Fruit fly (Drosophila melanogaster) whole organism, prepupa: ENCODE data around the gene MTF-1.

Experiments
- CG11762 ChIP-seq: fragments of 200-800 bp; sonication (Bioruptor generic); optimal IDR thresholded peaks from 3 replicates; lab custom pipeline; 2016; ENCODE audit warnings: missing biosample characterization, missing genetic modification characterization; ENCODE audit not compliant: insufficient read depth
- CG15336 ChIP-seq: fragments of 200-800 bp; sonication (Bioruptor generic); IDR thresholded peaks from 2 replicates; pipeline ENCODE4 v1.3.6; 2022; ENCODE audit warnings: missing biosample characterization, missing genetic modification characterization
- CG1621 ChIP-seq: fragments of 200-800 bp; sonication (Bioruptor generic); optimal IDR thresholded peaks from 3 replicates; lab custom pipeline; 2018; ENCODE audit warnings: missing biosample characterization, mild to moderate bottlenecking, missing genetic modification characterization
- CG16779 ChIP-seq: fragments of 200-800 bp; sonication (Bioruptor generic); optimal IDR thresholded peaks from 3 replicates; lab custom pipeline; 2017; ENCODE audit warnings: missing biosample characterization, mild to moderate bottlenecking, missing genetic modification characterization
- CG31627 ChIP-seq: fragments of 200-800 bp; sonication (Bioruptor generic); optimal IDR thresholded peaks from 3 replicates; lab custom pipeline; 2016; ENCODE audit warnings: missing biosample characterization, missing genetic modification characterization
- CG32006 ChIP-seq: fragments of 200-800 bp; sonication (Bioruptor generic); optimal IDR thresholded peaks from 3 replicates; lab custom pipeline; 2017; ENCODE audit warnings: missing biosample characterization, mild to moderate bottlenecking, missing genetic modification characterization
- CG3919 ChIP-seq: fragments of 200-800 bp; sonication (Bioruptor generic); optimal IDR thresholded peaks from 3 replicates; lab custom pipeline; 2016; ENCODE audit warnings: missing biosample characterization, missing genetic modification characterization
- CG6163 ChIP-seq: fragments of 200-800 bp; sonication (Bioruptor generic); IDR thresholded peaks from 3 replicates; pipeline ENCODE4 v1.3.6; 2022; ENCODE audit warnings: missing biosample characterization, missing genetic modification characterization
- CG9139 ChIP-seq: fragments of 200-800 bp; sonication (Bioruptor generic); optimal IDR thresholded peaks from 3 replicates; lab custom pipeline; 2017; ENCODE audit warnings: missing biosample characterization, mild to moderate bottlenecking, missing genetic modification characterization
- Eip75B ChIP-seq: fragments of 200-800 bp; sonication (Bioruptor generic); optimal IDR thresholded peaks from 3 replicates; lab custom pipeline; 2016; ENCODE audit warnings: missing biosample characterization, missing genetic modification characterization
- Eip93F ChIP-seq: fragments of 200-800 bp; sonication (Bioruptor generic); optimal IDR thresholded peaks from 2 replicates; lab custom pipeline; 2016; ENCODE audit warnings: missing biosample characterization, mild to moderate bottlenecking, missing genetic modification characterization
- Hr4 ChIP-seq: fragments of 200-800 bp; sonication (Bioruptor generic); optimal IDR thresholded peaks from 3 replicates; lab custom pipeline; 2016; ENCODE audit warnings: missing biosample characterization, missing genetic modification characterization
- Met ChIP-seq: fragments of 200-800 bp; sonication (Bioruptor generic); optimal IDR thresholded peaks from 3 replicates; lab custom pipeline; 2016; ENCODE audit warnings: missing biosample characterization, missing genetic modification characterization
- Sox102F ChIP-seq: fragments of 200-800 bp; sonication (Bioruptor generic); optimal IDR thresholded peaks from 2 replicates; lab custom pipeline; 2016; ENCODE audit warnings: missing biosample characterization, mild to moderate bottlenecking, missing genetic modification characterization
- Sox14 ChIP-seq: fragments of 200-800 bp; sonication (Bioruptor generic); optimal IDR thresholded peaks from 3 replicates; lab custom pipeline; 2016; ENCODE audit warnings: missing biosample characterization, missing genetic modification characterization
- acj6 ChIP-seq: fragments of 200-800 bp; sonication (Bioruptor generic); optimal IDR thresholded peaks from 3 replicates; lab custom pipeline; 2016; ENCODE audit warnings: missing biosample characterization, missing genetic modification characterization
- dac ChIP-seq: fragments of 200-800 bp; sonication (Bioruptor generic); optimal IDR thresholded peaks from 2 replicates; lab custom pipeline; 2017; ENCODE audit warnings: missing biosample characterization, mild to moderate bottlenecking, missing genetic modification characterization
- dsx ChIP-seq: fragments of 200-800 bp; optimal IDR thresholded peaks from 3 replicates; lab custom pipeline; 2019; ENCODE audit warnings: missing biosample characterization, mild to moderate bottlenecking, missing genetic modification characterization, moderate library complexity; ENCODE audit not compliant: poor library complexity, severe bottlenecking
- esn ChIP-seq: fragments of 200-800 bp; sonication (Bioruptor generic); optimal IDR thresholded peaks from 2 replicates; lab custom pipeline; 2016; ENCODE audit warnings: missing biosample characterization, mild to moderate bottlenecking, missing genetic modification characterization, moderate library complexity
- fkh ChIP-seq: fragments of 200-800 bp; sonication (Bioruptor generic); optimal IDR thresholded peaks from 3 replicates; lab custom pipeline; 2017; ENCODE audit warnings: missing biosample characterization, mild to moderate bottlenecking, missing genetic modification characterization, moderate library complexity
- net ChIP-seq: fragments of 200-800 bp; sonication (Bioruptor generic); optimal IDR thresholded peaks from 3 replicates; lab custom pipeline; 2016; ENCODE audit warnings: missing biosample characterization, missing genetic modification characterization
- spab ChIP-seq: fragments of 200-800 bp; sonication (Bioruptor generic); optimal IDR thresholded peaks from 2 replicates; lab custom pipeline; 2017; ENCODE audit warnings: missing biosample characterization, mild to moderate bottlenecking, missing genetic modification characterization, missing genetic modification reagents
- ss ChIP-seq, 2 experiments: fragments of 200-800 bp; sonication (Bioruptor generic); optimal IDR thresholded peaks; 2 replicates in 1 of 2; 3 replicates in 1 of 2; lab custom pipeline; 2017 to 2018; ENCODE audit warnings: mild to moderate bottlenecking in 2 of 2, missing biosample characterization in 2 of 2, missing genetic modification characterization in 2 of 2, moderate library complexity in 1 of 2
- svp ChIP-seq: fragments of 200-800 bp; sonication (Bioruptor generic); peaks from one replicate; lab custom pipeline; 2016; ENCODE audit warnings: missing biosample characterization, missing genetic modification characterization
- vri ChIP-seq: fragments of 200-800 bp; sonication (Bioruptor generic); optimal IDR thresholded peaks from 3 replicates; lab custom pipeline; 2016; ENCODE audit warnings: missing biosample characterization, mild to moderate bottlenecking, missing genetic modification characterization

Gene MTF-1

dm6 chr3L:9399013-9399750, 30.9 kb upstream of the MTF-1 start, which contains the start of gene CG4080 (continued):
- TF ChIP-seq dsx = peak; percentile 48
- peak; percentile 82 for TF ChIP-seq fkh (GFP tag; lab: Kevin White, UChicago)
- no peak for TF ChIP-seq CG32006 (GFP tag; lab: Kevin White, UChicago)
- peak in 1 of 2 experiments; percentile 10 for TF ChIP-seq ss (GFP tag; optimal IDR thresholded peaks at IDR 0.05; lab: Kevin White, UChicago)
- peak; percentile 61 for TF ChIP-seq esn (GFP tag; lab: Kevin White, UChicago)
- no peak for TF ChIP-seq CG31627 (GFP tag; lab: Kevin White, UChicago)
- peak; percentile 64 for TF ChIP-seq Met (GFP tag; lab: Kevin White, UChicago)
- peak; percentile 7 for TF ChIP-seq Eip75B (GFP tag; lab: Kevin White, UChicago)
- TF ChIP-seq svp (GFP tag; lab: Kevin White, UChicago) = peak; percentile 59
- TF ChIP-seq Eip93F (GFP tag; lab: Kevin White, UChicago) = peak; percentile 61
- no peak for TF ChIP-seq dac (GFP tag; lab: Kevin White, UChicago)
- TF ChIP-seq CG16779 (tag; lab: Kevin White, UChicago) = peak; percentile 43
- TF ChIP-seq CG9139 (GFP tag; lab: Kevin White, UChicago) = no peak
- TF ChIP-seq acj6 (GFP tag; lab: Kevin White, UChicago) = peak; percentile 8
- no peak for TF ChIP-seq CG11762 (GFP tag; lab: Kevin White, UChicago)
- peak; percentile 40 for TF ChIP-seq vri (GFP tag; lab: Kevin White, UChicago)
- TF ChIP-seq, all 60 proteins: peak for 21

- TF ChIP-seq Hr4 = no peak
- peak; percentile 55 for TF ChIP-seq CG1621 (tag; lab: Kevin White, UChicago)
- TF ChIP-seq Sox14 (GFP tag; lab: Kevin White, UChicago) = peak; percentile 13
Observed at dm6 chr3L:9399855-9400254, 30.3 kb upstream of the MTF-1 start.

DNA sequence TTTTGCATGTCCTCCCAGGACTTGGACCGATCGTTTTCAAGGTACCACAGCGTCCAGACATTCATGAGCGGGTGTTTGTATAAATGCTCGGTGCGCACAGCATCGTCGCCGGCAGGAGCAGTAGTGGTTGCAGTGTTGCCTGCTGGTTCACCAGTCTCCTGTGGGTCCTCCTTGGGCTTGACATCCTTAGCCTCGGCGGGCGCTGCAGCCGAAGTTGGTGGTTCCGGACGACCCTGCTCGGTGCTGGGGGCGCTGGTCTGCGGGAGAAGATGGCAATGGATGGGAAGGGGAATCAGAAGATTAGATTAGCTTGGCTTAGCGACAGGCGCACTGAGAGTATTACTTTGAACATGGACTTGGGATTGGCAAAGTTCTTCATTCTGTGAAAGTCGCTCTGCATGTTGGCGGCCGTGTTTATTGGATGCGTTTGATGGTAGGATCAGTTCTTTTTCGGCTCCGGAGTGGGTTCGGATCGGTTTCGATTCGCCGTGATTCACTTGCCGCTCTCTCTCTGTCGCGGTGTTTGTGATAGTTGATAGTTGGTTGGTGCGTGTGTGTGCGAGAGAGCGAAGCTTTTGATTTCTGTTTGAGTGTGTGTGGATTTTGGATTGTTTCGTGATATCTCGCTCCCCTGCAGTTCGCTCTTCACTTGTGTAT, 29.3 kb upstream of the MTF-1 start:
- peak; percentile 43; the same call in 1 of the 2 replicates for TF ChIP-seq CG15336 (GFP tag; lab: Robert Waterston, UW)
- 0 out of 3 replicates have a peak, but pooled peaks have one; percentile 24 for TF ChIP-seq CG6163 (GFP tag; lab: Robert Waterston, UW)
- no peak for TF ChIP-seq dac (GFP tag; lab: Kevin White, UChicago)
- peak; percentile 58 for TF ChIP-seq CG1621 (tag; lab: Kevin White, UChicago)

DNA sequence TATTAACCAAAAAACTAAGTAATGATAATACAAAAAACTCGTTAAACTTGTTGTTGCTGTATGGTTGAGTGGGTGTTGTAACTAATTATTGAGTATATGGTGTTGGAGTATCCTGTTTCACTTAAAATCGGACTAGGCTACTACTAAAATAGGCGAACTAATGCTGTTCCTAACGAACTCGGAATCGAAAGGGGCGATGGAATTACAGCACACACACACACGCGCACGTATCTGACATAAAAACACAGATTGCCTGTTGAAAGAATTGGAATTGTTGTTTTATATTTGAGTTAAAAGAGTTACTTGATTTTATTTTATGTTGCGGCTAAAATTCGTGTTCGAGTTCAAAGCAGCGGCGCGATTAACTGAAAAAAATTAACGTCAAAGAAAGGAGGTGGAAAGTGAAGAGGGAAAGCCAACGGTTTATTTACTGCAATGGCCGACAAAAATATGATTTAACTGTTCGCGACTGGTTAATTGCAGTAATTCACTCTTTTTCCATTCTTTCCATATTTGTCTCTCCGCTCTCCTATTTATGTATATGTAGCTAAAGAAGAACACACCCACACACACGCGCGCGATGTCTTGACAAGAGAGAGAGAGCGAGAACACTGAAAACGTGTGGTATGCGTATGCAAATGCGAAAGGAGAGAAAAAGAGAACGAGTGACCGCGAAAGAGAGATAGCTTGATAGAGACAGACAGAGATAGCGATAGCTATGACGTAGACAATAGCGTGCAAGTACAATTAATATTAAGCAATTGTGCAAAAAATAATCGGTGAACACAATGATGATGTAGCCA, 28.6 kb upstream of the MTF-1 start:
- peak; percentile 30 for TF ChIP-seq CG1621 (tag; lab: Kevin White, UChicago)
- peak; percentile 1 for TF ChIP-seq fkh (GFP tag; lab: Kevin White, UChicago)
- TF ChIP-seq CG16779 (tag; lab: Kevin White, UChicago) = peak; percentile 15
- TF ChIP-seq CG3919 (GFP tag; lab: Kevin White, UChicago) = no peak
- TF ChIP-seq Sox102F = no peak
- no peak for TF ChIP-seq spab (GFP tag; lab: Kevin White, UChicago)
- no peak for TF ChIP-seq svp (GFP tag; lab: Kevin White, UChicago)
- peak; percentile 56; the same call in 2 of the 3 replicates for TF ChIP-seq CG6163 (GFP tag; lab: Robert Waterston, UW)
- peak; percentile 44 to 72 for TF ChIP-seq ss (GFP tag; optimal IDR thresholded peaks at IDR 0.05; lab: Kevin White, UChicago)
- TF ChIP-seq net (GFP tag; lab: Kevin White, UChicago) = no peak
- TF ChIP-seq vri (GFP tag; lab: Kevin White, UChicago) = peak; percentile 67
- TF ChIP-seq CG9139 (GFP tag; lab: Kevin White, UChicago) = peak; percentile 13
